Worm (Caenorhabditis elegans) whole organism, L1 larva: ENCODE measurements around the gene srbc-21.

Experiments used
- C16A3.4 ChIP-seq: fragments of 150-350 bp; optimal IDR thresholded peaks from 2 replicates; lab custom pipeline; 2014; ENCODE audit warnings: missing biosample characterization, missing genetic modification characterization
- C34B4.2 ChIP-seq: sonication (generic microtip); optimal IDR thresholded peaks from 2 replicates; lab custom pipeline; 2017; ENCODE audit warnings: mild to moderate bottlenecking, missing genetic modification characterization, missing compliant biosample characterization
- aly-2 ChIP-seq: fragments of 150-350 bp; optimal IDR thresholded peaks from 2 replicates; lab custom pipeline; 2014; ENCODE audit warnings: missing biosample characterization, missing genetic modification characterization
- blmp-1 ChIP-seq: fragments of 150-350 bp; optimal IDR thresholded peaks from 2 replicates; lab custom pipeline; 2014; ENCODE audit warnings: missing biosample characterization, missing genetic modification characterization
- ceh-63 ChIP-seq: fragments of 200-800 bp; sonication (Bioruptor generic); optimal IDR thresholded peaks from 2 replicates; lab custom pipeline; 2018; ENCODE audit warnings: mild to moderate bottlenecking, missing genetic modification characterization, missing compliant biosample characterization
- ceh-82 ChIP-seq, 3 experiments: fragments of 150-350 bp in 1 of 3; sonication (generic microtip) in 2 of 3; optimal IDR thresholded peaks; 2 replicates each; lab custom pipeline; 2014 to 2017; ENCODE audit warnings: missing biosample characterization in 3 of 3, missing genetic modification characterization in 3 of 3
- ceh-88 ChIP-seq: fragments of 200-800 bp; sonication (Bioruptor generic); IDR thresholded peaks from 2 replicates; pipeline ENCODE4 v1.3.6; 2022; ENCODE audit warnings: missing genetic modification characterization, missing compliant biosample characterization
- ceh-90 ChIP-seq: sonication (generic microtip); optimal IDR thresholded peaks from 2 replicates; lab custom pipeline; 2016; ENCODE audit warnings: missing genetic modification characterization, missing compliant biosample characterization
- ces-1 ChIP-seq: fragments of 150-350 bp; optimal IDR thresholded peaks from 2 replicates; lab custom pipeline; 2014; ENCODE audit warnings: missing biosample characterization, missing genetic modification reagents, missing genetic modification characterization
- efl-1 ChIP-seq, 4 experiments: fragments of 150-350 bp; optimal IDR thresholded peaks in 3 of 4; peaks in 1 of 4; 1 replicate in 1 of 4; 2 replicates in 3 of 4; lab custom pipeline; 2014; ENCODE audit warnings: missing biosample characterization in 2 of 4, missing genetic modification characterization in 2 of 4, missing genetic modification reagents in 2 of 4
- elt-3 ChIP-seq, 6 experiments: fragments of 150-350 bp in 1 of 6; sonication (generic microtip); optimal IDR thresholded peaks; 2 replicates each; lab custom pipeline; 2017 to 2018; ENCODE audit warnings: missing biosample characterization in 6 of 6, missing genetic modification characterization in 6 of 6, inconsistent platforms in 1 of 6
- fkh-10 ChIP-seq: sonication (generic microtip); optimal IDR thresholded peaks from 2 replicates; lab custom pipeline; 2017; ENCODE audit warnings: missing biosample characterization, missing genetic modification reagents, missing genetic modification characterization
- fkh-8 ChIP-seq: sonication (generic microtip); optimal IDR thresholded peaks from 2 replicates; lab custom pipeline; 2016; ENCODE audit warnings: mild to moderate bottlenecking, missing genetic modification characterization, missing compliant biosample characterization
- fos-1 ChIP-seq: fragments of 150-350 bp; optimal IDR thresholded peaks from 2 replicates; lab custom pipeline; 2014; ENCODE audit warnings: missing biosample characterization, missing genetic modification characterization
- hlh-4 ChIP-seq: sonication (generic microtip); optimal IDR thresholded peaks from 2 replicates; lab custom pipeline; 2016; ENCODE audit warnings: mild to moderate bottlenecking, missing genetic modification characterization, missing compliant biosample characterization
- hpl-2 ChIP-seq: fragments of 150-350 bp; optimal IDR thresholded peaks from 2 replicates; lab custom pipeline; 2014; ENCODE audit warnings: missing biosample characterization, missing genetic modification reagents, missing genetic modification characterization
- jun-1 ChIP-seq: fragments of 150-350 bp; optimal IDR thresholded peaks from 2 replicates; lab custom pipeline; 2014; ENCODE audit warnings: missing biosample characterization, missing genetic modification reagents, missing genetic modification characterization
- lin-13 ChIP-seq: fragments of 150-350 bp; optimal IDR thresholded peaks from 2 replicates; lab custom pipeline; 2014; ENCODE audit warnings: missing biosample characterization, missing genetic modification reagents, missing genetic modification characterization
- lin-14 ChIP-seq: fragments of 200-800 bp; sonication (Bioruptor generic); optimal IDR thresholded peaks from 2 replicates; lab custom pipeline; 2018; ENCODE audit warnings: mild to moderate bottlenecking, missing genetic modification characterization, moderate library complexity, missing compliant biosample characterization
- lin-39 ChIP-seq: fragments of 150-350 bp; optimal IDR thresholded peaks from 2 replicates; lab custom pipeline; 2014; ENCODE audit warnings: missing biosample characterization, missing genetic modification reagents, missing genetic modification characterization
- lir-3 ChIP-seq: sonication (generic microtip); optimal IDR thresholded peaks from 2 replicates; lab custom pipeline; 2016; ENCODE audit warnings: mild to moderate bottlenecking, missing genetic modification characterization, moderate library complexity, missing compliant biosample characterization; ENCODE audit not compliant: poor library complexity
- lsy-2 ChIP-seq, 2 experiments: fragments of 150-350 bp; optimal IDR thresholded peaks; 2 replicates each; lab custom pipeline; 2014; ENCODE audit warnings: missing biosample characterization in 2 of 2, missing genetic modification characterization in 2 of 2
- mab-9 ChIP-seq: fragments of 200-800 bp; sonication (Bioruptor generic); IDR thresholded peaks from 2 replicates; pipeline ENCODE4 v1.3.6; 2022; ENCODE audit warnings: missing genetic modification reagents, missing genetic modification characterization, missing compliant biosample characterization
- mep-1 ChIP-seq: fragments of 150-350 bp; optimal IDR thresholded peaks from 2 replicates; lab custom pipeline; 2014; ENCODE audit warnings: missing biosample characterization, missing genetic modification characterization
- nhr-12 ChIP-seq: sonication (generic microtip); optimal IDR thresholded peaks from 2 replicates; lab custom pipeline; 2017; ENCODE audit warnings: missing biosample characterization, missing genetic modification characterization
- nhr-19 ChIP-seq: fragments of 200-800 bp; sonication (Bioruptor generic); conservative IDR thresholded peaks from 2 replicates; pipeline ENCODE4 v1.3.6; 2022; ENCODE audit warnings: missing genetic modification characterization, missing compliant biosample characterization
- nhr-20 ChIP-seq: sonication (generic microtip); optimal IDR thresholded peaks from 2 replicates; lab custom pipeline; 2016; ENCODE audit warnings: mild to moderate bottlenecking, missing genetic modification characterization, missing compliant biosample characterization
- nhr-237 ChIP-seq: fragments of 150-350 bp; optimal IDR thresholded peaks from 2 replicates; lab custom pipeline; 2014; ENCODE audit warnings: missing biosample characterization, missing genetic modification characterization
- nhr-28 ChIP-seq: fragments of 150-350 bp; optimal IDR thresholded peaks from 2 replicates; lab custom pipeline; 2014; ENCODE audit warnings: missing biosample characterization, missing genetic modification characterization
- nhr-47 ChIP-seq: sonication (generic microtip); optimal IDR thresholded peaks from 2 replicates; lab custom pipeline; 2016; ENCODE audit warnings: mild to moderate bottlenecking, missing genetic modification characterization, moderate library complexity, missing compliant biosample characterization
- nhr-71 ChIP-seq: sonication (generic microtip); optimal IDR thresholded peaks from 2 replicates; lab custom pipeline; 2016; ENCODE audit warnings: mild to moderate bottlenecking, missing genetic modification characterization, moderate library complexity, missing compliant biosample characterization
- nhr-85 ChIP-seq: sonication (generic microtip); peaks from one replicate; lab custom pipeline; 2016; ENCODE audit warnings: missing genetic modification characterization, inconsistent platforms, missing compliant biosample characterization
- nhr-90 ChIP-seq: sonication (generic microtip); optimal IDR thresholded peaks from 2 replicates; lab custom pipeline; 2016; ENCODE audit warnings: mild to moderate bottlenecking, missing genetic modification characterization, missing compliant biosample characterization; ENCODE audit not compliant: poor library complexity
- pqm-1 ChIP-seq: sonication (generic microtip); optimal IDR thresholded peaks from 3 replicates; lab custom pipeline; 2017; ENCODE audit warnings: missing biosample characterization, missing genetic modification characterization
- rnt-1 ChIP-seq: sonication (generic microtip); optimal IDR thresholded peaks from 2 replicates; lab custom pipeline; 2016; ENCODE audit warnings: mild to moderate bottlenecking, missing genetic modification characterization, moderate library complexity, missing compliant biosample characterization
- skn-1 ChIP-seq: fragments of 150-350 bp; optimal IDR thresholded peaks from 2 replicates; lab custom pipeline; 2014; ENCODE audit warnings: missing biosample characterization, missing genetic modification characterization
- snu-23 ChIP-seq: sonication (generic microtip); optimal IDR thresholded peaks from 2 replicates; lab custom pipeline; 2016; ENCODE audit warnings: missing genetic modification characterization, missing compliant biosample characterization
- tbx-2 ChIP-seq: sonication (generic microtip); optimal IDR thresholded peaks from 2 replicates; lab custom pipeline; 2016; ENCODE audit warnings: missing genetic modification characterization, missing compliant biosample characterization
- tlp-1 ChIP-seq: fragments of 150-350 bp; optimal IDR thresholded peaks from 2 replicates; lab custom pipeline; 2014; ENCODE audit warnings: missing biosample characterization, missing genetic modification characterization
- unc-62 ChIP-seq: fragments of 150-350 bp; optimal IDR thresholded peaks from 2 replicates; lab custom pipeline; 2014; ENCODE audit warnings: missing biosample characterization, missing genetic modification reagents, missing genetic modification characterization
- unc-86 ChIP-seq: sonication (generic microtip); optimal IDR thresholded peaks from 2 replicates; lab custom pipeline; 2016; ENCODE audit warnings: missing genetic modification characterization, missing compliant biosample characterization
- unc-98 ChIP-seq: fragments of 200-800 bp; sonication (Bioruptor generic); IDR thresholded peaks from 2 replicates; pipeline ENCODE4 v1.3.6; 2022; ENCODE audit warnings: missing genetic modification characterization, missing compliant biosample characterization
- ztf-4 ChIP-seq: fragments of 150-350 bp; optimal IDR thresholded peaks from 2 replicates; lab custom pipeline; 2014; ENCODE audit warnings: missing biosample characterization, missing genetic modification characterization

The srbc-21 gene

DNA sequence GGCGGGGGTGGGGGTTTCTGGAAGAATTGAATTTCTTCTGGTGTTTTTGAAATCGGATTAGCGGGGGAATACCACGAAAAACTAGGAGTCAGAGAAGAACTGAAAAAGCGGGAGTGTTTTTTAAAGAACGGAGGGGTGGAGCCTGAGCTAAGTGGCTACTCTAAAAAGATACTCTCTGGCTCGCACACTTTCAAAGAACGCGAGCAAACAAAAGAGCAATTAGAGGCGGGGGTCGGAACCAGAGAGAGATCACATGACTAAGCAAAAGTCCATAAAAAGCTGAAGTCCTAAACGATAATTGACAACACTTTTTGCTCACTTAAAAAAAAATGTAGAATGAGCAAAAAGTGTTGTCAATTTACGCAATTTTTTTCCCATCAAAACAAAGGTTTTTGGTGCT is 21.0 kb upstream of the srbc-21 start (continued):
- TF ChIP-seq lin-13 (GFP tag; lab: Kevin White, UChicago) (no peak), fkh-8 (tag; lab: Kevin White, UChicago) (peak; percentile 25), nhr-28 (no peak), unc-62 (no peak), unc-98 (GFP tag; lab: Robert Waterston, UW) (no peak), tbx-2 (peak; percentile 47), ceh-63 (GFP tag; lab: Kevin White, UChicago) (no peak), hpl-2 (GFP tag; lab: Kevin White, UChicago) (no peak), aly-2 (tag; lab: Kevin White, UChicago) (no peak), rnt-1 (tag; lab: Kevin White, UChicago) (peak; percentile 10), snu-23 (no peak), lin-14 (peak; percentile 92), nhr-19 (GFP tag; lab: Robert Waterston, UW) (peak; percentile 26), nhr-90 (tag; lab: Kevin White, UChicago) (no peak), nhr-237 (tag; lab: Kevin White, UChicago) (no peak), C16A3.4 (no peak), elt-3 (tag; optimal IDR thresholded peaks at IDR 0.05; lab: Kevin White, UChicago) (no peak), hlh-4 (no peak), pqm-1 (tag; lab: Kevin White, UChicago) (no peak), unc-86 (peak; percentile 26), mab-9 (GFP tag; lab: Robert Waterston, UW) (no peak), ces-1 (GFP tag; lab: Kevin White, UChicago) (no peak), nhr-47 (tag; lab: Kevin White, UChicago) (peak; percentile 30), lir-3 (tag; lab: Kevin White, UChicago) (no peak), fos-1 (tag; lab: Kevin White, UChicago) (no peak)

DNA sequence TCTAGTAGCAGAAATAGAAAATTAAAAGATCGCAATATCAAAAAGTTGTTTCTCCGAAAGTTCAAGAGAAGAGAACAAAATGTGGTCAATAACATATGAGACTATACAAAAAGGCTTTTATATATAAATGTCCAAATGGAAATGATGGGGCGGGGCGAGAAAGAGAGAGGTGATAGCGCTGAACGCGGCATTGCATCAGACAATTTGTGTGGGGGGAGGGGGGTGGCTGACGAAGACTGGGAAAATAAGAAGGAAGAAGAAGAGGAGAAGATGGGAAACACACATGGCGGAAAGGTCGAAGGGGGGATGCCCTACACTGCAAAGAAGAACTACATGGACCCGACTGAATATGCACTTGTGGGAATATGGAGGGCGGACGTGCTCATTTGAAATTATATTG is 20.0 kb upstream of the srbc-21 start:
- peak; percentile 98 for TF ChIP-seq lin-14
- TF ChIP-seq lsy-2 (tag; optimal IDR thresholded peaks at IDR 0.05; lab: Kevin White, UChicago): peak in 1 of 2 experiments; percentile 44
- no peak for TF ChIP-seq lin-39 (tag; lab: Kevin White, UChicago)
- TF ChIP-seq ceh-82 (tag; optimal IDR thresholded peaks at IDR 0.05; lab: Kevin White, UChicago): peak in 1 of 3 experiments; percentile 42
- no peak for TF ChIP-seq lin-13 (GFP tag; lab: Kevin White, UChicago)
- TF ChIP-seq C34B4.2: no peak
- TF ChIP-seq blmp-1 (tag; lab: Kevin White, UChicago): peak; percentile 48
- TF ChIP-seq nhr-28: no peak
- TF ChIP-seq hlh-4: no peak
- TF ChIP-seq skn-1 (tag; lab: Kevin White, UChicago): peak; percentile 23
- no peak for TF ChIP-seq ceh-90 (tag; lab: Kevin White, UChicago)
- peak; percentile 1 for TF ChIP-seq nhr-20
- TF ChIP-seq nhr-12 (tag; lab: Kevin White, UChicago): no peak
- TF ChIP-seq ztf-4 (tag; lab: Kevin White, UChicago): no peak
- no peak for TF ChIP-seq ceh-88
- peak; percentile 72 for TF ChIP-seq nhr-85
- TF ChIP-seq fkh-8 (tag; lab: Kevin White, UChicago): peak; percentile 34
- peak; percentile 4 to 17 for TF ChIP-seq efl-1 (optimal IDR thresholded peaks at IDR 0.05; lab: Kevin White, UChicago)
- TF ChIP-seq efl-1 (GFP tag; optimal IDR thresholded peaks at IDR 0.05 in 1 of 2; lab: Kevin White, UChicago): no peak
- peak; percentile 7 for TF ChIP-seq snu-23
- TF ChIP-seq jun-1 (tag; lab: Kevin White, UChicago): peak; percentile 56
- TF ChIP-seq mep-1 (tag; lab: Kevin White, UChicago): peak; percentile 19
- TF ChIP-seq rnt-1 (tag; lab: Kevin White, UChicago): peak; percentile 62
- peak; percentile 31 for TF ChIP-seq nhr-71

DNA sequence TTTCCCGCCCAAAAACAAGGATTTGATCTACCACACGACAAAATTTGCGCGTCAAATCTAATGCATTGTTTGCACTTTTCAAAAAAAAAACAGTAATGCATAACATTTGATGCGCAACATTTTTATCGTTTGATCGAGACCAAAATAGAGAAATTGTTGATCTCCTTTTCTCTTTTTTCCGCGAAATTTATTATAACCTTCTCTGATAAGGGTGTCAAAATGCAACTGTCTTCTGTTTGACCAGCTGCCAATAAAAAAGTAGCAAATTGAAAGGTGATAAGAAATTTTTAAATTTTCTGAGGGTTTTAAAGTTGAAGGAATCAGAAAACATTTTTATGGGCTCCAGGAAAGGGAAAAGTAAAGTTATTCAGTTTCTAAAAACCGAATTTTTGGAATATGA is 18.3 kb upstream of the srbc-21 start:
- TF ChIP-seq blmp-1 (tag; lab: Kevin White, UChicago) (peak; percentile 66), tlp-1 (tag; lab: Kevin White, UChicago) (no peak), nhr-20 (peak; percentile 12), lsy-2 (tag; optimal IDR thresholded peaks at IDR 0.05; lab: Kevin White, UChicago) (no peak), fkh-10 (GFP tag; lab: Kevin White, UChicago) (no peak)
